Worm (Caenorhabditis elegans) whole organism, L2 larva: ENCODE measurements around the gene smvt-1.

Experiments
- F13H6.1 ChIP-seq: sonication (generic microtip); optimal IDR thresholded peaks from 2 replicates; lab custom pipeline; 2016; ENCODE audit warnings: missing genetic modification characterization, missing compliant biosample characterization
- ama-1 ChIP-seq: fragments of 150-350 bp; optimal IDR thresholded peaks from 2 replicates; lab custom pipeline; 2018; ENCODE audit warnings: inconsistent platforms
- egl-27 ChIP-seq: sonication (generic microtip); optimal IDR thresholded peaks from 3 replicates; lab custom pipeline; 2017; ENCODE audit warnings: missing biosample characterization, missing genetic modification reagents, missing genetic modification characterization
- elt-3 ChIP-seq: sonication (generic microtip); optimal IDR thresholded peaks from 2 replicates; lab custom pipeline; 2017; ENCODE audit warnings: missing biosample characterization, missing genetic modification characterization
- lin-11 ChIP-seq: fragments of 150-350 bp; sonication (generic microtip); optimal IDR thresholded peaks from 2 replicates; lab custom pipeline; 2014; ENCODE audit warnings: missing biosample characterization, missing genetic modification characterization, inconsistent platforms, mixed read lengths
- mdl-1 ChIP-seq, 2 experiments: fragments of 150-350 bp in 1 of 2; sonication (generic microtip) in 1 of 2; optimal IDR thresholded peaks; 2 replicates each; lab custom pipeline; 2017; ENCODE audit warnings: missing biosample characterization in 2 of 2, missing genetic modification characterization in 2 of 2
- nhr-12 ChIP-seq: fragments of 150-350 bp; optimal IDR thresholded peaks from 2 replicates; lab custom pipeline; 2014; ENCODE audit warnings: missing biosample characterization, missing genetic modification characterization
- nhr-6 ChIP-seq: fragments of 150-350 bp; optimal IDR thresholded peaks from 2 replicates; lab custom pipeline; 2014; ENCODE audit warnings: missing biosample characterization, missing genetic modification characterization
- nhr-77 ChIP-seq: fragments of 150-350 bp; optimal IDR thresholded peaks from 2 replicates; lab custom pipeline; 2014; ENCODE audit warnings: missing biosample characterization, missing genetic modification characterization
- sem-4 ChIP-seq: fragments of 150-350 bp; optimal IDR thresholded peaks from 2 replicates; lab custom pipeline; 2014; ENCODE audit warnings: missing biosample characterization, missing genetic modification reagents, missing genetic modification characterization
- snpc-4 ChIP-seq: fragments of 150-350 bp; optimal IDR thresholded peaks from 2 replicates; lab custom pipeline; 2014; ENCODE audit warnings: missing biosample characterization, missing genetic modification characterization
- unc-39 ChIP-seq: fragments of 150-350 bp; optimal IDR thresholded peaks from 2 replicates; lab custom pipeline; 2014; ENCODE audit warnings: missing biosample characterization, missing genetic modification characterization
- unc-62 ChIP-seq: fragments of 150-350 bp; optimal IDR thresholded peaks from 2 replicates; lab custom pipeline; 2014; ENCODE audit warnings: missing biosample characterization, missing genetic modification reagents, missing genetic modification characterization

DNA sequence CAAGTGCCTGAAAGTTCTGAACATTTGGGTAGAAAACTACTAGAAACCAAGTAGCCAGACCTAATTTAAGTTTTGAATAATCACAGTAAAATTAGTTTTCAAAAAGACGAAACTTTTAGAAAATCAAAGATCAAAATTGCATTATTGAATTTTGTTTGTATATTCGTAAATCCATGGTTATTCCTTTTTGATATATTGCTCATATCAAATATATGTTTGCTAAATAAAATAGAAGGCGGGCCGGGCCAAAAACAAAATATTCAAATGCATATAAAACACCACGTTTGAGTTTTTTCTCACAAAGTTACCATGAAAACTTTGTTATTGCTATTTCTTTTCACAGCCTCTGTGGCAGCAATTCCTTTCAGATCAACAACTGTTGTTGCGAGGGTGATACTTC, 28.7 kb upstream of the smvt-1 start, which contains the start of gene ttr-42:
- TF ChIP-seq egl-27 = no peak
- TF ChIP-seq unc-62 = no peak
- TF ChIP-seq nhr-6 = no peak
- TF ChIP-seq F13H6.1 (tag; lab: Kevin White, UChicago) = no peak
- no peak for TF ChIP-seq elt-3 (tag; lab: Kevin White, UChicago)
- TF ChIP-seq snpc-4 (tag; lab: Kevin White, UChicago) = no peak
- no peak for TF ChIP-seq unc-39 (tag; lab: Kevin White, UChicago)
- TF ChIP-seq nhr-12 (tag; lab: Kevin White, UChicago) = no peak
- no peak for TF ChIP-seq sem-4 (tag; lab: Kevin White, UChicago)
- TF ChIP-seq ama-1 (lab: Kevin White, UChicago) = no peak
- no peak for TF ChIP-seq nhr-77 (tag; lab: Kevin White, UChicago)
- no peak for TF ChIP-seq lin-11 (tag; lab: Kevin White, UChicago)
- TF ChIP-seq mdl-1 (tag; optimal IDR thresholded peaks at IDR 0.05; lab: Kevin White, UChicago) = no peak
